Fruit fly (Drosophila melanogaster): ENCODE measurements around the gene DIP-beta.

DIP-beta gene

dm6 chrX:21388734-21389133 is 68.8 kb downstream of the DIP-beta start, which contains the start of gene mst (continued):
- TF ChIP-seq toy (GFP tag; IDR thresholded peaks at IDR 0.05) (no peak), Nf-YB (GFP tag; optimal IDR thresholded peaks at IDR 0.05) (no peak), CG5180 (GFP tag; optimal IDR thresholded peaks at IDR 0.05) (no peak), Sox102F (GFP tag; optimal IDR thresholded peaks at IDR 0.05) (no peak), E2f2 (GFP tag; IDR thresholded peaks at IDR 0.05) (peak; percentile 69), CG1792 (GFP tag; optimal IDR thresholded peaks at IDR 0.05) (no peak), CG11456 (GFP tag; IDR thresholded peaks at IDR 0.05) (no peak), vnd (GFP tag; IDR thresholded peaks at IDR 0.05; ENCODE audit: partially characterized antibody) (peak; percentile 61; the same call in 2 of the 3 replicates), row (GFP tag; IDR thresholded peaks at IDR 0.05) (peak; percentile 47), Pdp1 (GFP tag; optimal IDR thresholded peaks at IDR 0.05) (peak in 1 of 2 experiments; percentile 17), CG6254 (GFP tag; optimal IDR thresholded peaks at IDR 0.05) (no peak), kay (GFP tag; optimal IDR thresholded peaks at IDR 0.05) (no peak), Oaz (GFP tag; IDR thresholded peaks at IDR 0.05) (no peak), CG11504 (tag; optimal IDR thresholded peaks at IDR 0.05) (no peak), Scr (GFP tag; IDR thresholded peaks at IDR 0.05; ENCODE audit: partially characterized antibody) (peak; percentile 75), CG7963 (GFP tag; IDR thresholded peaks at IDR 0.05; ENCODE audit: partially characterized antibody) (peak; percentile 27; the same call in 1 of the 3 replicates), chinmo (GFP tag; IDR thresholded peaks at IDR 0.05; ENCODE audit: partially characterized antibody) (0 out of 4 replicates have a peak, but pooled peaks have one; percentile 40), CG17385 (GFP tag; optimal IDR thresholded peaks at IDR 0.05) (no peak), Nf-YC (tag; optimal IDR thresholded peaks at IDR 0.05) (no peak), grau (tag; optimal IDR thresholded peaks at IDR 0.05) (no peak), knrl (GFP tag; IDR thresholded peaks at IDR 0.05; ENCODE audit: partially characterized antibody) (peak; percentile 60; the same call in 2 of the 3 replicates), ttk (GFP tag; IDR thresholded peaks at IDR 0.05) (no peak), NfI (GFP tag; optimal IDR thresholded peaks at IDR 0.05) (no peak), Max (GFP tag; optimal IDR thresholded peaks at IDR 0.05) (no peak), rib (GFP tag; IDR thresholded peaks at IDR 0.05) (no peak), Fer2 (tag; optimal IDR thresholded peaks at IDR 0.05) (no peak), CG11696 (GFP tag; IDR thresholded peaks at IDR 0.05) (no peak), pb (GFP tag; optimal IDR thresholded peaks at IDR 0.05) (no peak), twi (tag; optimal IDR thresholded peaks at IDR 0.05) (no peak), Hmr (GFP tag; optimal IDR thresholded peaks at IDR 0.05) (no peak), CG8281 (tag; optimal IDR thresholded peaks at IDR 0.05) (no peak), dm (GFP tag; optimal IDR thresholded peaks at IDR 0.05) (no peak), Taf1 (GFP tag; IDR thresholded peaks at IDR 0.05) (no peak), Camta (GFP tag; optimal IDR thresholded peaks at IDR 0.05) (no peak), CG3847 (GFP tag; IDR thresholded peaks at IDR 0.05) (no peak), Bteb2 (GFP tag; optimal IDR thresholded peaks at IDR 0.05) (no peak), CG14860 (GFP tag; IDR thresholded peaks at IDR 0.05; ENCODE audit: partially characterized antibody) (peak; percentile 46; the same call in 1 of the 3 replicates), CG2129 (GFP tag; IDR thresholded peaks at IDR 0.05; ENCODE audit: partially characterized antibody) (0 out of 2 replicates have a peak, but pooled peaks have one; percentile 32), dimm (GFP tag; IDR thresholded peaks at IDR 0.05) (no peak), zf30C (GFP tag; optimal IDR thresholded peaks at IDR 0.05) (no peak), CG13296 (GFP tag; optimal IDR thresholded peaks at IDR 0.05) (no peak), nerfin-2 (GFP tag; IDR thresholded peaks at IDR 0.05; ENCODE audit: partially characterized antibody) (no peak), CG34422 (GFP tag; IDR thresholded peaks at IDR 0.05) (no peak), hth (optimal IDR thresholded peaks at IDR 0.05) (no peak), CG13287 (GFP tag; IDR thresholded peaks at IDR 0.05; ENCODE audit: partially characterized antibody) (peak; percentile 78), Elba2 (GFP tag; optimal IDR thresholded peaks at IDR 0.05) (peak; percentile 10), Myb (GFP tag; optimal IDR thresholded peaks at IDR 0.05) (no peak), sc (optimal IDR thresholded peaks at IDR 0.05) (no peak), sc (GFP tag; optimal IDR thresholded peaks at IDR 0.05) (no peak), Xrp1 (GFP tag; IDR thresholded peaks at IDR 0.05) (no peak), CG3726 (GFP tag; IDR thresholded peaks at IDR 0.05) (no peak)

Measured in whole organism, embryonic.